Worm (Caenorhabditis elegans) whole organism, late embryonic: Measurements from ENCODE around the gene srg-62.

ENCODE experiments used
- F13H6.1 ChIP-seq: sonication (generic microtip); optimal IDR thresholded peaks from 2 replicates; lab custom pipeline; 2016; ENCODE audit warnings: missing genetic modification characterization, missing compliant biosample characterization
- K02D7.2 ChIP-seq: sonication (generic microtip); optimal IDR thresholded peaks from 2 replicates; lab custom pipeline; 2017; ENCODE audit warnings: mild to moderate bottlenecking, missing genetic modification characterization, missing compliant biosample characterization
- T23F11.4 ChIP-seq: fragments of 200-800 bp; sonication (Bioruptor generic); optimal IDR thresholded peaks from 2 replicates; lab custom pipeline; 2018; ENCODE audit warnings: mild to moderate bottlenecking, missing genetic modification characterization, missing compliant biosample characterization
- ama-1 ChIP-seq: fragments of 150-350 bp; optimal IDR thresholded peaks from 2 replicates; lab custom pipeline; 2014
- ceh-14 ChIP-seq: sonication (generic microtip); optimal IDR thresholded peaks from 2 replicates; lab custom pipeline; 2016; ENCODE audit warnings: missing genotype, missing genetic modification characterization, missing compliant biosample characterization
- ceh-18 ChIP-seq: sonication (generic microtip); optimal IDR thresholded peaks from 2 replicates; lab custom pipeline; 2016; ENCODE audit warnings: missing genetic modification characterization, missing compliant biosample characterization
- ceh-19 ChIP-seq: fragments of 200-800 bp; sonication (Bioruptor generic); optimal IDR thresholded peaks from 2 replicates; lab custom pipeline; 2018; ENCODE audit warnings: mild to moderate bottlenecking, missing genetic modification characterization, missing compliant biosample characterization
- ceh-2 ChIP-seq: sonication (generic microtip); optimal IDR thresholded peaks from 2 replicates; lab custom pipeline; 2016; ENCODE audit warnings: missing genotype, missing genetic modification characterization, missing compliant biosample characterization
- ceh-34 ChIP-seq: sonication (generic microtip); optimal IDR thresholded peaks from 2 replicates; lab custom pipeline; 2016; ENCODE audit warnings: mild to moderate bottlenecking, missing genetic modification characterization, missing compliant biosample characterization
- ceh-48 ChIP-seq: sonication (generic microtip); optimal IDR thresholded peaks from 2 replicates; lab custom pipeline; 2016; ENCODE audit warnings: missing genetic modification characterization, inconsistent platforms, missing compliant biosample characterization
- ceh-9 ChIP-seq: sonication (generic microtip); optimal IDR thresholded peaks from 2 replicates; lab custom pipeline; 2016; ENCODE audit warnings: mild to moderate bottlenecking, missing genetic modification characterization, inconsistent platforms, missing compliant biosample characterization
- che-1 ChIP-seq: sonication (generic microtip); optimal IDR thresholded peaks from 2 replicates; lab custom pipeline; 2016; ENCODE audit warnings: mild to moderate bottlenecking, missing genetic modification characterization, missing compliant biosample characterization
- elt-2 ChIP-seq: sonication (generic microtip); optimal IDR thresholded peaks from 2 replicates; lab custom pipeline; 2016; ENCODE audit warnings: missing genetic modification reagents, missing genetic modification characterization, missing compliant biosample characterization
- elt-4 ChIP-seq: sonication (generic microtip); optimal IDR thresholded peaks from 2 replicates; lab custom pipeline; 2016; ENCODE audit warnings: missing genetic modification characterization, missing compliant biosample characterization
- eyg-1 ChIP-seq: sonication (generic microtip); optimal IDR thresholded peaks from 2 replicates; lab custom pipeline; 2016; ENCODE audit warnings: missing genotype, missing genetic modification characterization, missing compliant biosample characterization
- fkh-10 ChIP-seq: fragments of 150-350 bp; optimal IDR thresholded peaks from 2 replicates; lab custom pipeline; 2014; ENCODE audit warnings: missing biosample characterization, missing genetic modification reagents, missing genetic modification characterization
- hlh-15 ChIP-seq: sonication (generic microtip); optimal IDR thresholded peaks from 2 replicates; lab custom pipeline; 2016; ENCODE audit warnings: missing genetic modification characterization, missing compliant biosample characterization
- hlh-30 ChIP-seq: sonication (generic microtip); optimal IDR thresholded peaks from 2 replicates; lab custom pipeline; 2017; ENCODE audit warnings: antibody characterized with exemption, missing genetic modification characterization, missing compliant biosample characterization; ENCODE audit not compliant: insufficient read depth
- hlh-6 ChIP-seq: sonication (generic microtip); optimal IDR thresholded peaks from 2 replicates; lab custom pipeline; 2016; ENCODE audit warnings: missing genotype, missing genetic modification characterization, missing compliant biosample characterization
- lim-6 ChIP-seq: sonication (generic microtip); optimal IDR thresholded peaks from 2 replicates; lab custom pipeline; 2016; ENCODE audit warnings: missing genetic modification characterization, missing compliant biosample characterization
- madf-2 ChIP-seq: sonication (generic microtip); optimal IDR thresholded peaks from 2 replicates; lab custom pipeline; 2017; ENCODE audit warnings: missing genetic modification characterization, missing compliant biosample characterization
- nfya-1 ChIP-seq: sonication (generic microtip); optimal IDR thresholded peaks from 2 replicates; lab custom pipeline; 2017; ENCODE audit warnings: missing genetic modification characterization, mild to moderate bottlenecking, missing compliant biosample characterization, antibody characterized with exemption, moderate library complexity
- npax-4 ChIP-seq: sonication (generic microtip); optimal IDR thresholded peaks from 2 replicates; lab custom pipeline; 2016; ENCODE audit warnings: missing genetic modification characterization, missing compliant biosample characterization
- odd-2 ChIP-seq: sonication (generic microtip); optimal IDR thresholded peaks from 2 replicates; lab custom pipeline; 2017; ENCODE audit warnings: antibody characterized with exemption, mild to moderate bottlenecking, missing genetic modification characterization, missing compliant biosample characterization
- pag-3 ChIP-seq: sonication (generic microtip); optimal IDR thresholded peaks from 2 replicates; lab custom pipeline; 2016; ENCODE audit warnings: missing compliant biosample characterization, missing genetic modification characterization, borderline replicate concordance
- pha-2 ChIP-seq: sonication (generic microtip); optimal IDR thresholded peaks from 2 replicates; lab custom pipeline; 2017; ENCODE audit warnings: mild to moderate bottlenecking, missing genetic modification characterization, missing compliant biosample characterization
- pha-4 ChIP-seq: fragments of 150-350 bp; optimal IDR thresholded peaks from 2 replicates; lab custom pipeline; 2018; ENCODE audit warnings: missing biosample characterization, missing genetic modification reagents, missing genetic modification characterization
- pros-1 ChIP-seq: fragments of 150-350 bp; optimal IDR thresholded peaks from 2 replicates; lab custom pipeline; 2014; ENCODE audit warnings: missing biosample characterization, missing genetic modification reagents, missing genetic modification characterization
- ref-2 ChIP-seq: sonication (generic microtip); optimal IDR thresholded peaks from 2 replicates; lab custom pipeline; 2016; ENCODE audit warnings: missing genetic modification characterization, missing compliant biosample characterization
- sox-2 ChIP-seq: fragments of 200-800 bp; sonication (Bioruptor generic); IDR thresholded peaks from 2 replicates; pipeline ENCODE4 v1.3.6; 2022; ENCODE audit warnings: missing genetic modification reagents, missing genetic modification characterization, missing compliant biosample characterization
- sox-4 ChIP-seq: sonication (generic microtip); optimal IDR thresholded peaks from 2 replicates; lab custom pipeline; 2017; ENCODE audit warnings: mild to moderate bottlenecking, missing genetic modification characterization, inconsistent platforms, missing compliant biosample characterization
- syd-9 ChIP-seq: sonication (generic microtip); optimal IDR thresholded peaks from 2 replicates; lab custom pipeline; 2016; ENCODE audit warnings: mild to moderate bottlenecking, missing genetic modification characterization, moderate library complexity, missing compliant biosample characterization
- tbx-2 ChIP-seq: sonication (generic microtip); optimal IDR thresholded peaks from 2 replicates; lab custom pipeline; 2016; ENCODE audit warnings: missing genetic modification characterization, missing compliant biosample characterization
- tbx-7 ChIP-seq: sonication (generic microtip); optimal IDR thresholded peaks from 2 replicates; lab custom pipeline; 2016; ENCODE audit warnings: missing genotype, missing genetic modification characterization, missing compliant biosample characterization
- ttx-3 ChIP-seq: sonication (generic microtip); optimal IDR thresholded peaks from 2 replicates; lab custom pipeline; 2016; ENCODE audit warnings: missing genetic modification reagents, missing genetic modification characterization, missing compliant biosample characterization
- unc-42 ChIP-seq: sonication (generic microtip); optimal IDR thresholded peaks from 2 replicates; lab custom pipeline; 2016; ENCODE audit warnings: missing genotype, missing genetic modification characterization, missing compliant biosample characterization
- ztf-16 ChIP-seq: sonication (generic microtip); optimal IDR thresholded peaks from 2 replicates; lab custom pipeline; 2017; ENCODE audit warnings: missing genetic modification characterization, missing compliant biosample characterization

The srg-62 gene

DNA sequence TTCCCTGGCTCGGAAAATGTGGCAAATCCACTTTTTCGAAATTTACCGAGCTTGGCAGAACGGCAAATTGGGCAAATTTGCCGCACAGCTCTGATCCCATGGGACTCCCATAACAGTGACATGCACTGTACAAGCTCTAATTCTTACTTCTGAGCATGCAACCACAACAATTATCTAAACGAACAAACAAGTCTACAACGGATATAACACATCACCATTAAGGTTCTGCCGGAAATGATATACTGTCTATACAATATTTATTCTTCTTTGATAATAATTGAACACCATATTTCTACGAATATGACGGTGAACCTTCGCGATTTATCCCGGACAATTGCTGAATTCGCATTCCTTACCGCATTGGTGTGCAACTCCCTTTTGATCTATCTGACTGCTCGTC, 14.0 kb downstream of the srg-62 start, which contains the start of gene str-33:
str-33 (plus strand) TSS at position 301 of the 400 bp plus-strand sequence.
- TF ChIP-seq odd-2 (tag; lab: Kevin White, UChicago) (no peak), pros-1 (tag; lab: Kevin White, UChicago) (no peak), unc-42 (tag; lab: Kevin White, UChicago) (no peak), ceh-48 (tag; lab: Kevin White, UChicago) (no peak), lim-6 (tag; lab: Kevin White, UChicago) (no peak), che-1 (tag; lab: Kevin White, UChicago) (no peak), tbx-7 (tag; lab: Kevin White, UChicago) (no peak), hlh-6 (tag; lab: Kevin White, UChicago) (no peak), ceh-34 (no peak), ceh-19 (no peak), ztf-16 (tag; lab: Kevin White, UChicago) (no peak), ceh-2 (tag; lab: Kevin White, UChicago) (no peak), hlh-30 (tag; lab: Kevin White, UChicago) (no peak), ceh-9 (tag; lab: Kevin White, UChicago) (no peak)

ce11 chrV:2727101-2727500, 15.1 kb downstream of the srg-62 start, which contains the start of gene str-13:
Gene str-13 (minus strand): TSS chrV:2727201.
- TF ChIP-seq pha-4 (tag; lab: Kevin White, UChicago) (no peak), tbx-2 (no peak), madf-2 (no peak), elt-2 (tag; lab: Kevin White, UChicago) (no peak), ceh-14 (tag; lab: Kevin White, UChicago) (no peak), K02D7.2 (tag; lab: Kevin White, UChicago) (no peak), lim-6 (tag; lab: Kevin White, UChicago) (no peak), ref-2 (tag; lab: Kevin White, UChicago) (no peak), ttx-3 (tag; lab: Kevin White, UChicago) (no peak), hlh-15 (tag; lab: Kevin White, UChicago) (no peak), syd-9 (tag; lab: Kevin White, UChicago) (no peak)

ce11 chrV:2725225-2725624, 17.0 kb downstream of the srg-62 start, which contains the start of gene srg-59:
Gene srg-59 (minus strand): TSS chrV:2725325.
- TF ChIP-seq fkh-10 (GFP tag; lab: Kevin White, UChicago) = no peak
- TF ChIP-seq hlh-15 (tag; lab: Kevin White, UChicago) = no peak
- TF ChIP-seq nfya-1 (tag; lab: Kevin White, UChicago) = no peak
- TF ChIP-seq npax-4 (tag; lab: Kevin White, UChicago) = no peak
- TF ChIP-seq F13H6.1 (tag; lab: Kevin White, UChicago) = no peak
- TF ChIP-seq K02D7.2 (tag; lab: Kevin White, UChicago) = no peak
- TF ChIP-seq che-1 (tag; lab: Kevin White, UChicago) = no peak
- no peak for TF ChIP-seq ama-1
- TF ChIP-seq pha-2 (tag; lab: Kevin White, UChicago) = no peak
- no peak for TF ChIP-seq eyg-1 (tag; lab: Kevin White, UChicago)
- no peak for TF ChIP-seq ceh-18
- no peak for TF ChIP-seq pag-3 (tag; lab: Kevin White, UChicago)
- no peak for TF ChIP-seq lim-6 (tag; lab: Kevin White, UChicago)
- TF ChIP-seq elt-2 (tag; lab: Kevin White, UChicago) = no peak
- no peak for TF ChIP-seq T23F11.4 (GFP tag; lab: Kevin White, UChicago)
- TF ChIP-seq hlh-6 (tag; lab: Kevin White, UChicago) = no peak
- TF ChIP-seq, all 69 proteins: peak for 0

ce11 chrV:2722555-2722954, 19.6 kb downstream of the srg-62 start, which contains the start of gene srg-60:
Gene srg-60 (minus strand): TSS chrV:2722655.
- no peak for TF ChIP-seq sox-2 (GFP tag; lab: Robert Waterston, UW)
- no peak for TF ChIP-seq ref-2 (tag; lab: Kevin White, UChicago)
- no peak for TF ChIP-seq odd-2 (tag; lab: Kevin White, UChicago)
- TF ChIP-seq sox-4 = no peak
- no peak for TF ChIP-seq hlh-15 (tag; lab: Kevin White, UChicago)
- TF ChIP-seq elt-4 (tag; lab: Kevin White, UChicago) = no peak
